Fruit fly (Drosophila melanogaster): ENCODE data around the gene Diedel2.

dm6 chr3R:29559444-29559976 lies 48.8 kb upstream of the Diedel2 start:
- no peak for TF ChIP-seq EcR (GFP tag; optimal IDR thresholded peaks at IDR 0.05)
- TF ChIP-seq CG8301 (tag; optimal IDR thresholded peaks at IDR 0.05): no peak
- no peak for TF ChIP-seq CG15710 (tag; optimal IDR thresholded peaks at IDR 0.05)
- no peak for TF ChIP-seq CG9948 (tag; optimal IDR thresholded peaks at IDR 0.05)

Measured in whole organism, pupa.